Fruit fly (Drosophila melanogaster) whole organism, embryonic: Measurements from ENCODE around the gene Brms1.

Source experiments
- Adf1 ChIP-seq: fragments of 200-800 bp; sonication (Bioruptor generic); IDR thresholded peaks from 2 replicates; pipeline ENCODE4 v1.3.6; 2022; ENCODE audit warnings: missing biosample characterization, missing genetic modification characterization
- CG10274 ChIP-seq: fragments of 200-800 bp; sonication (Bioruptor generic); optimal IDR thresholded peaks from 3 replicates; lab custom pipeline; 2017; ENCODE audit warnings: missing biosample characterization, mild to moderate bottlenecking, missing genetic modification characterization
- CG11723 ChIP-seq: fragments of 200-800 bp; sonication (Bioruptor generic); optimal IDR thresholded peaks from 2 replicates; lab custom pipeline; 2017; ENCODE audit warnings: missing biosample characterization, mild to moderate bottlenecking, missing genetic modification characterization
- CG12299 ChIP-seq: fragments of 200-800 bp; sonication (Bioruptor generic); optimal IDR thresholded peaks from 2 replicates; lab custom pipeline; 2018; ENCODE audit warnings: missing biosample characterization, mild to moderate bottlenecking, missing genetic modification characterization
- CG12744 ChIP-seq: fragments of 200-800 bp; sonication (Bioruptor generic); optimal IDR thresholded peaks from 2 replicates; lab custom pipeline; 2016; ENCODE audit warnings: missing biosample characterization, missing genetic modification characterization
- CG12769 ChIP-seq: fragments of 200-800 bp; sonication (Bioruptor generic); optimal IDR thresholded peaks from 2 replicates; lab custom pipeline; 2019; ENCODE audit warnings: missing biosample characterization, mild to moderate bottlenecking, missing genetic modification characterization, moderate library complexity
- CG14050 ChIP-seq: fragments of 200-800 bp; sonication (Bioruptor generic); IDR thresholded peaks from 3 replicates; pipeline ENCODE4 v1.3.6; 2022; ENCODE audit warnings: missing biosample characterization, missing genetic modification characterization
- CG15696 ChIP-seq: fragments of 200-800 bp; sonication (Bioruptor generic); optimal IDR thresholded peaks from 2 replicates; lab custom pipeline; 2019; ENCODE audit warnings: missing biosample characterization, mild to moderate bottlenecking, missing genetic modification characterization, moderate library complexity
- CG18599 ChIP-seq: fragments of 200-800 bp; sonication (Bioruptor generic); optimal IDR thresholded peaks from 3 replicates; lab custom pipeline; 2017; ENCODE audit warnings: missing biosample characterization, missing genetic modification characterization, mild to moderate bottlenecking, moderate library complexity, missing genetic modification reagents
- CG2116 ChIP-seq: fragments of 200-800 bp; sonication (Bioruptor generic); optimal IDR thresholded peaks from 3 replicates; lab custom pipeline; 2018; ENCODE audit warnings: missing biosample characterization, mild to moderate bottlenecking, missing genetic modification characterization
- CG3163 ChIP-seq: fragments of 200-800 bp; sonication (Bioruptor generic); optimal IDR thresholded peaks from 3 replicates; lab custom pipeline; 2016; ENCODE audit warnings: missing biosample characterization, missing genetic modification characterization
- CG34376 ChIP-seq: fragments of 200-800 bp; sonication (Bioruptor generic); optimal IDR thresholded peaks from 2 replicates; lab custom pipeline; 2018; ENCODE audit warnings: missing biosample characterization, mild to moderate bottlenecking, missing genetic modification characterization
- CG3726 ChIP-seq: fragments of 200-800 bp; sonication (Bioruptor generic); IDR thresholded peaks from 3 replicates; pipeline ENCODE4, ENCODE4 v1.3.6; 2022; ENCODE audit warnings: missing biosample characterization, missing genetic modification characterization
- CG5180 ChIP-seq: fragments of 200-800 bp; sonication (Bioruptor generic); optimal IDR thresholded peaks from 3 replicates; lab custom pipeline; 2017; ENCODE audit warnings: missing biosample characterization, missing genetic modification characterization, mild to moderate bottlenecking, moderate library complexity, missing genetic modification reagents
- CG6272 ChIP-seq: fragments of 200-800 bp; sonication (Bioruptor generic); IDR thresholded peaks from 2 replicates; pipeline ENCODE4 v1.3.6; 2022; ENCODE audit warnings: missing biosample characterization, missing genetic modification characterization
- CG7745 ChIP-seq: fragments of 200-800 bp; sonication (Bioruptor generic); optimal IDR thresholded peaks from 2 replicates; lab custom pipeline; 2018; ENCODE audit warnings: missing biosample characterization, mild to moderate bottlenecking, missing genetic modification characterization, moderate library complexity
- CG7928 ChIP-seq: fragments of 200-800 bp; sonication (Bioruptor generic); optimal IDR thresholded peaks from 2 replicates; lab custom pipeline; 2017; ENCODE audit warnings: missing biosample characterization, mild to moderate bottlenecking, missing genetic modification characterization
- CG8281 ChIP-seq: fragments of 200-800 bp; sonication (Bioruptor generic); optimal IDR thresholded peaks from 2 replicates; lab custom pipeline; 2018; ENCODE audit warnings: missing biosample characterization, mild to moderate bottlenecking, missing genetic modification characterization, moderate library complexity
- CG8388 ChIP-seq: fragments of 200-800 bp; sonication (Bioruptor generic); optimal IDR thresholded peaks from 2 replicates; lab custom pipeline; 2019; ENCODE audit warnings: missing biosample characterization, mild to moderate bottlenecking, missing genetic modification characterization, moderate library complexity
- CHES-1-like ChIP-seq: fragments of 200-800 bp; sonication (Bioruptor generic); optimal IDR thresholded peaks from 2 replicates; lab custom pipeline; 2016; ENCODE audit warnings: missing biosample characterization, missing genetic modification characterization
- E2f1 ChIP-seq: fragments of 200-800 bp; sonication (Bioruptor generic); IDR thresholded peaks from 2 replicates; pipeline ENCODE4 v1.3.6; 2022; ENCODE audit warnings: missing biosample characterization, missing genetic modification characterization
- Ets97D ChIP-seq: fragments of 200-800 bp; sonication (Bioruptor generic); optimal IDR thresholded peaks from 3 replicates; lab custom pipeline; 2016; ENCODE audit warnings: missing biosample characterization, missing genetic modification characterization
- Fer2 ChIP-seq: fragments of 200-800 bp; sonication (Bioruptor generic); optimal IDR thresholded peaks from 2 replicates; lab custom pipeline; 2018; ENCODE audit warnings: missing biosample characterization, mild to moderate bottlenecking, missing genetic modification characterization, moderate library complexity
- Fer3 ChIP-seq: fragments of 200-800 bp; sonication (Bioruptor generic); optimal IDR thresholded peaks from 2 replicates; lab custom pipeline; 2018; ENCODE audit warnings: missing biosample characterization, mild to moderate bottlenecking, missing genetic modification characterization, moderate library complexity
- HLH3B ChIP-seq: fragments of 200-800 bp; sonication (Bioruptor generic); IDR thresholded peaks from 2 replicates; pipeline ENCODE4 v1.3.6; 2022; ENCODE audit warnings: missing biosample characterization, missing genetic modification characterization
- Hmr ChIP-seq: fragments of 200-800 bp; sonication (Bioruptor generic); optimal IDR thresholded peaks from 3 replicates; lab custom pipeline; 2017; ENCODE audit warnings: mild to moderate bottlenecking, missing biosample characterization, missing genetic modification reagents, missing genetic modification characterization
- MBD-R2 ChIP-seq: fragments of 200-800 bp; sonication (Bioruptor generic); IDR thresholded peaks from 2 replicates; pipeline ENCODE4 v1.3.6; 2022; ENCODE audit warnings: missing biosample characterization, missing genetic modification characterization
- Meics ChIP-seq: fragments of 200-800 bp; sonication (Bioruptor generic); optimal IDR thresholded peaks from 2 replicates; lab custom pipeline; 2017; ENCODE audit warnings: missing biosample characterization, mild to moderate bottlenecking, missing genetic modification characterization
- Neu2 ChIP-seq: fragments of 200-800 bp; sonication (Bioruptor generic); optimal IDR thresholded peaks from 3 replicates; lab custom pipeline; 2016; ENCODE audit warnings: missing biosample characterization, missing genetic modification characterization, borderline replicate concordance
- Six4 ChIP-seq: fragments of 200-800 bp; sonication (Bioruptor generic); optimal IDR thresholded peaks from 2 replicates; lab custom pipeline; 2016; ENCODE audit warnings: missing biosample characterization, missing genetic modification characterization
- Sry-δ ChIP-seq: fragments of 200-800 bp; sonication (Bioruptor generic); optimal IDR thresholded peaks from 2 replicates; lab custom pipeline; 2016; ENCODE audit warnings: missing biosample characterization, missing genetic modification characterization
- Xrp1 ChIP-seq: fragments of 200-800 bp; sonication (Bioruptor generic); IDR thresholded peaks from 2 replicates; pipeline ENCODE4 v1.3.6; 2022; ENCODE audit warnings: missing biosample characterization, missing genetic modification characterization
- ato ChIP-seq: fragments of 200-800 bp; sonication (Bioruptor generic); IDR thresholded peaks from 2 replicates; pipeline ENCODE4 v1.3.6; 2022; ENCODE audit warnings: missing biosample characterization, missing genetic modification characterization; ENCODE audit not compliant: partially characterized antibody
- cato ChIP-seq: fragments of 200-800 bp; sonication (Bioruptor generic); optimal IDR thresholded peaks from 2 replicates; lab custom pipeline; 2016; ENCODE audit warnings: missing biosample characterization, missing genetic modification characterization, borderline replicate concordance
- croc ChIP-seq: fragments of 200-800 bp; sonication (Bioruptor generic); conservative IDR thresholded peaks from 3 replicates; pipeline ENCODE4 v1.3.6; 2022; ENCODE audit warnings: missing biosample characterization, missing genetic modification characterization
- fd3F ChIP-seq: fragments of 200-800 bp; sonication (Bioruptor generic); optimal IDR thresholded peaks from 2 replicates; lab custom pipeline; 2018; ENCODE audit warnings: missing biosample characterization, mild to moderate bottlenecking, missing genetic modification characterization, moderate library complexity
- gcm2 ChIP-seq: fragments of 200-800 bp; sonication (Bioruptor generic); optimal IDR thresholded peaks from 2 replicates; lab custom pipeline; 2016; ENCODE audit warnings: missing biosample characterization, missing genetic modification characterization
- maf-S ChIP-seq: fragments of 200-800 bp; sonication (Bioruptor generic); optimal IDR thresholded peaks from 2 replicates; lab custom pipeline; 2016; ENCODE audit warnings: missing biosample characterization, missing genetic modification characterization
- org-1 ChIP-seq: fragments of 200-800 bp; sonication (Bioruptor generic); optimal IDR thresholded peaks from 2 replicates; lab custom pipeline; 2017; ENCODE audit warnings: missing biosample characterization, missing genetic modification characterization
- prd ChIP-seq, 3 experiments: fragments of >200 bp in 2 of 3; fragments of 200-800 bp in 1 of 3; sonication (Bioruptor generic) in 1 of 3; optimal IDR thresholded peaks in 2 of 3; IDR thresholded peaks in 1 of 3; 2 replicates in 2 of 3; 3 replicates in 1 of 3; pipeline versions ENCODE4 v1.3.6 to Lab custom; 2017 to 2022; ENCODE audit warnings: missing biosample characterization in 1 of 3, missing genetic modification characterization in 1 of 3
- pzg ChIP-seq: fragments of 200-800 bp; sonication (Bioruptor generic); optimal IDR thresholded peaks from 3 replicates; lab custom pipeline; 2018; ENCODE audit warnings: missing biosample characterization, mild to moderate bottlenecking, missing genetic modification characterization, moderate library complexity
- run ChIP-seq: fragments of 200-800 bp; sonication (Bioruptor generic); optimal IDR thresholded peaks from 3 replicates; lab custom pipeline; 2018; ENCODE audit warnings: missing biosample characterization, mild to moderate bottlenecking, missing genetic modification characterization
- salm ChIP-seq: fragments of 200-800 bp; sonication (Bioruptor generic); optimal IDR thresholded peaks from 2 replicates; lab custom pipeline; 2018; ENCODE audit warnings: missing biosample characterization, mild to moderate bottlenecking, missing genetic modification characterization
- shn ChIP-seq: fragments of 200-800 bp; sonication (Bioruptor generic); optimal IDR thresholded peaks from 3 replicates; lab custom pipeline; 2016; ENCODE audit warnings: missing biosample characterization, missing genetic modification characterization
- so ChIP-seq: fragments of 200-800 bp; sonication (Bioruptor generic); IDR thresholded peaks from 3 replicates; pipeline ENCODE4 v1.3.6; 2022; ENCODE audit warnings: missing biosample characterization, missing genetic modification characterization
- tap ChIP-seq: fragments of 200-800 bp; optimal IDR thresholded peaks from 3 replicates; lab custom pipeline; 2019; ENCODE audit warnings: missing biosample characterization, mild to moderate bottlenecking, missing genetic modification characterization, moderate library complexity
- usp ChIP-seq: fragments of >200 bp; optimal IDR thresholded peaks from 2 replicates; lab custom pipeline; 2017; ENCODE audit warnings: missing biosample characterization, missing genetic modification characterization
- zfh1 ChIP-seq: fragments of 200-800 bp; sonication (Bioruptor generic); IDR thresholded peaks from 3 replicates; pipeline ENCODE4 v1.3.6; 2022; ENCODE audit warnings: missing biosample characterization, missing genetic modification characterization

Brms1 gene

dm6 chrX:12909577-12910426 lies at the start of gene Brms1, which contains the start of gene CG4645 (continued):
- TF ChIP-seq tap (tag; lab: Kevin White, UChicago) = no peak
- peak; percentile 27; the same call in 1 of the 2 replicates for TF ChIP-seq Xrp1
- no peak for TF ChIP-seq CG12744
- no peak; the same call in 1 of the 2 replicates for TF ChIP-seq Adf1 (GFP tag; lab: Robert Waterston, UW)
- 0 out of 2 replicates have a peak, but pooled peaks have one; percentile 22 for TF ChIP-seq E2f1 (GFP tag; lab: Robert Waterston, UW)
- TF ChIP-seq CG7745 (tag; lab: Kevin White, UChicago) = no peak
- no peak for TF ChIP-seq org-1 (GFP tag; lab: Kevin White, UChicago)
- peak; percentile 13 for TF ChIP-seq Ets97D (GFP tag; lab: Kevin White, UChicago)
- no peak for TF ChIP-seq ato (GFP tag; lab: Robert Waterston, UW)
- 0 out of 3 replicates have a peak, but pooled peaks have one; percentile 20 for TF ChIP-seq croc (GFP tag; lab: Robert Waterston, UW)
- TF ChIP-seq CG18599 (GFP tag; lab: Kevin White, UChicago) = peak; percentile 32
- no peak for TF ChIP-seq salm (tag; lab: Kevin White, UChicago)
- TF ChIP-seq CG5180 (GFP tag; lab: Kevin White, UChicago) = no peak
- TF ChIP-seq CG14050 (GFP tag; lab: Robert Waterston, UW) = no peak
- TF ChIP-seq CG6272 (GFP tag; lab: Robert Waterston, UW) = peak; percentile 43; the same call in 1 of the 2 replicates
- TF ChIP-seq CG2116 = peak; percentile 44
- peak; percentile 23 for TF ChIP-seq Fer2 (tag; lab: Kevin White, UChicago)
- no peak for TF ChIP-seq CG12769 (tag; lab: Kevin White, UChicago)
- TF ChIP-seq Meics = peak; percentile 63
- no peak for TF ChIP-seq prd (optimal IDR thresholded peaks at IDR 0.05; lab: Kevin White, UChicago)
- TF ChIP-seq prd (GFP tag; IDR thresholded peaks at IDR 0.05; lab: Robert Waterston, UW) = peak; percentile 50; the same call in 2 of the 3 replicates
- no peak for TF ChIP-seq so
- TF ChIP-seq CG8281 (tag; lab: Kevin White, UChicago) = no peak
- peak; percentile 35 for TF ChIP-seq MBD-R2 (GFP tag; lab: Robert Waterston, UW)
- TF ChIP-seq fd3F = peak; percentile 12
- no peak for TF ChIP-seq Fer3 (tag; lab: Kevin White, UChicago)
- peak; percentile 9 for TF ChIP-seq CG8388 (GFP tag; lab: Kevin White, UChicago)
- peak; percentile 60 for TF ChIP-seq Sry-δ (GFP tag; lab: Kevin White, UChicago)
- TF ChIP-seq CG12299 = no peak
- TF ChIP-seq Neu2 (GFP tag; lab: Kevin White, UChicago) = no peak
- peak; percentile 8; the same call in 1 of the 2 replicates for TF ChIP-seq HLH3B (GFP tag; lab: Robert Waterston, UW)
- TF ChIP-seq CG11723 (GFP tag; lab: Kevin White, UChicago) = peak; percentile 35
- TF ChIP-seq zfh1 (GFP tag; lab: Robert Waterston, UW) = peak; percentile 41; the same call in 1 of the 3 replicates
- TF ChIP-seq CG10274 (GFP tag; lab: Kevin White, UChicago) = no peak
- TF ChIP-seq CG3726 (GFP tag; lab: Robert Waterston, UW) = no peak
- TF ChIP-seq CG34376 = peak; percentile 14
- TF ChIP-seq CG3163 (GFP tag; lab: Kevin White, UChicago) = no peak
- TF ChIP-seq cato (GFP tag; lab: Kevin White, UChicago) = peak; percentile 26
- TF ChIP-seq maf-S (GFP tag; lab: Kevin White, UChicago) = no peak
- no peak for TF ChIP-seq shn (GFP tag; lab: Kevin White, UChicago)
- TF ChIP-seq pzg (GFP tag; lab: Kevin White, UChicago) = peak; percentile 34
- TF ChIP-seq CHES-1-like (GFP tag; lab: Kevin White, UChicago) = no peak
- TF ChIP-seq gcm2 (GFP tag; lab: Kevin White, UChicago) = no peak
- TF ChIP-seq CG15696 = peak; percentile 46
- peak; percentile 27 for TF ChIP-seq CG7928
- TF ChIP-seq usp (GFP tag; lab: Kevin White, UChicago) = no peak
- TF ChIP-seq Six4 (GFP tag; lab: Kevin White, UChicago) = peak; percentile 24
- TF ChIP-seq Hmr (GFP tag; lab: Kevin White, UChicago) = peak; percentile 52
- TF ChIP-seq run (tag; lab: Kevin White, UChicago) = no peak
